Fruit fly (Drosophila melanogaster) whole organism: ENCODE results near the gene CG7183.

Experiments
- Dll ChIP-seq: fragments of >200 bp; optimal IDR thresholded peaks from 2 replicates; lab custom pipeline; 2017
- pan ChIP-seq: fragments of >200 bp; optimal IDR thresholded peaks from 2 replicates; lab custom pipeline; 2017
- psq ChIP-seq: fragments of >200 bp; optimal IDR thresholded peaks from 2 replicates; lab custom pipeline; 2017

dm6 chr3R:18171983-18172967 is 48.2 kb downstream of the CG7183 start:
- TF ChIP-seq psq (no peak), Dll (lab: Kevin White, UChicago) (no peak), pan (no peak)
